Fruit fly (Drosophila melanogaster): ENCODE results near the gene Galk.

Gene Galk

DNA sequence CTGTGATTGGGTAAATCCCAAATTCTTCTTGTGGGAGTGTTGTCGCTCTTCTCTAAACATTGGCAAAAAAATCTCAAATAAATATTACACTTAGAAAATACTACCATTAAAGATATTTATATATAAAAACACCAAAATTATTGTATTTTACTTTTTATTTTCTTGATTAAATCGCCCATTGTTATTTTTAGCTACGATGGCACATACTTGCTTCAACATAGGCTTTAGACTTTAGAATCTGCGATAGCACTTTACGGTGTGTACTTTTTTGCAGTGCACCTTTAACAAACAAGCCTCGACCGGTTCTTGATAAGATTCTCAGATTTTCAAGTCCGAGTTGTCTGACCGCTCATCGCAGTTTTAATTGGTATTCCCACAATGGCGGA, 31.2 kb downstream of the Galk start, which contains the start of gene GNBP3 (continued):
- peak; percentile 22 for TF ChIP-seq Nf-YC (tag; optimal IDR thresholded peaks at IDR 0.05)
- TF ChIP-seq prd (optimal IDR thresholded peaks at IDR 0.05) = no peak
- TF ChIP-seq prd (GFP tag; IDR thresholded peaks at IDR 0.05) = peak; percentile 77
- peak; percentile 2 for TF ChIP-seq az2 (GFP tag; optimal IDR thresholded peaks at IDR 0.05)
- TF ChIP-seq CG7786 (GFP tag; optimal IDR thresholded peaks at IDR 0.05) = no peak
- no peak for TF ChIP-seq ash1 (GFP tag; optimal IDR thresholded peaks at IDR 0.05)
- TF ChIP-seq Oaz (GFP tag; IDR thresholded peaks at IDR 0.05) = no peak
- TF ChIP-seq CG30431 (GFP tag; optimal IDR thresholded peaks at IDR 0.05) = peak; percentile 3
- TF ChIP-seq cato (GFP tag; optimal IDR thresholded peaks at IDR 0.05; ENCODE audit: borderline replicate concordance) = no peak
- no peak for TF ChIP-seq CG31388 (GFP tag; optimal IDR thresholded peaks at IDR 0.05)
- peak; percentile 55 for TF ChIP-seq CG10979 (tag; optimal IDR thresholded peaks at IDR 0.05)
- no peak for TF ChIP-seq NK7.1 (GFP tag; optimal IDR thresholded peaks at IDR 0.05)
- 0 out of 2 replicates have a peak, but pooled peaks have one; percentile 19 for TF ChIP-seq CG6272 (GFP tag; IDR thresholded peaks at IDR 0.05)
- TF ChIP-seq klu (GFP tag; IDR thresholded peaks at IDR 0.05) = peak; percentile 36; the same call in 1 of the 2 replicates
- TF ChIP-seq CG10565 (GFP tag; optimal IDR thresholded peaks at IDR 0.05) = peak; percentile 51
- TF ChIP-seq Sin3A (optimal IDR thresholded peaks at IDR 0.05) = no peak
- TF ChIP-seq CG11695 (GFP tag; IDR thresholded peaks at IDR 0.05) = peak; percentile 65; the same call in 2 of the 3 replicates
- peak; percentile 78 for TF ChIP-seq onecut (GFP tag; IDR thresholded peaks at IDR 0.05)
- peak; percentile 60 for TF ChIP-seq PHDP (tag; optimal IDR thresholded peaks at IDR 0.05)
- no peak for TF ChIP-seq CG12744 (GFP tag; optimal IDR thresholded peaks at IDR 0.05)
- no peak for TF ChIP-seq oc (tag; optimal IDR thresholded peaks at IDR 0.05)
- TF ChIP-seq jumu (GFP tag; optimal IDR thresholded peaks at IDR 0.05) = no peak
- TF ChIP-seq MBD-R2 (GFP tag; IDR thresholded peaks at IDR 0.05) = peak; percentile 17; the same call in 1 of the 2 replicates
- peak; percentile 42 for TF ChIP-seq Asciz (GFP tag; optimal IDR thresholded peaks at IDR 0.05)
- no peak for TF ChIP-seq H15 (GFP tag; IDR thresholded peaks at IDR 0.05)
- peak; percentile 43 for TF ChIP-seq CG15269 (tag; optimal IDR thresholded peaks at IDR 0.05)
- TF ChIP-seq bigmax (GFP tag; optimal IDR thresholded peaks at IDR 0.05) = peak; percentile 48
- peak; percentile 49 for TF ChIP-seq CG13775 (GFP tag; optimal IDR thresholded peaks at IDR 0.05)
- TF ChIP-seq gt (GFP tag; IDR thresholded peaks at IDR 0.05) = no peak
- no peak for TF ChIP-seq CG9437 (GFP tag; optimal IDR thresholded peaks at IDR 0.05)
- TF ChIP-seq CG18764 (GFP tag; optimal IDR thresholded peaks at IDR 0.05) = peak; percentile 11
- peak; percentile 41 for TF ChIP-seq Vsx1 (GFP tag; optimal IDR thresholded peaks at IDR 0.05)
- TF ChIP-seq CG12104 (GFP tag; optimal IDR thresholded peaks at IDR 0.05) = peak; percentile 22
- TF ChIP-seq CG2875 (GFP tag; optimal IDR thresholded peaks at IDR 0.05) = no peak
- TF ChIP-seq CG14441 (GFP tag; IDR thresholded peaks at IDR 0.05) = peak; percentile 47; the same call in 1 of the 2 replicates
- TF ChIP-seq CG6683 (GFP tag; optimal IDR thresholded peaks at IDR 0.05) = peak; percentile 75
- peak; percentile 39 for TF ChIP-seq al (GFP tag; IDR thresholded peaks at IDR 0.05)
- TF ChIP-seq pan (optimal IDR thresholded peaks at IDR 0.05) = no peak
- TF ChIP-seq pan (GFP tag; optimal IDR thresholded peaks at IDR 0.05 in 1 of 2, IDR thresholded peaks at IDR 0.05 in 1 of 2) = peak in 1 of 2 experiments; percentile 60
- peak; percentile 3 for TF ChIP-seq zen (tag; optimal IDR thresholded peaks at IDR 0.05)
- TF ChIP-seq CG34376 (GFP tag; optimal IDR thresholded peaks at IDR 0.05) = peak; percentile 80
- TF ChIP-seq CG6813 (GFP tag; optimal IDR thresholded peaks at IDR 0.05) = peak; percentile 79
- TF ChIP-seq Hr78 (GFP tag; optimal IDR thresholded peaks at IDR 0.05) = peak in 1 of 2 experiments; percentile 12
- TF ChIP-seq Ravus (GFP tag; IDR thresholded peaks at IDR 0.05) = no peak; the same call in 1 of the 2 replicates
- peak; percentile 26 for TF ChIP-seq kay (GFP tag; optimal IDR thresholded peaks at IDR 0.05)
- TF ChIP-seq CG1832 (GFP tag; optimal IDR thresholded peaks at IDR 0.05) = no peak
- peak; percentile 46 for TF ChIP-seq CG9215 (GFP tag; IDR thresholded peaks at IDR 0.05)
- peak; percentile 86 for TF ChIP-seq Xrp1 (GFP tag; IDR thresholded peaks at IDR 0.05)
- peak; percentile 22 for TF ChIP-seq Chrac-16 (GFP tag; optimal IDR thresholded peaks at IDR 0.05)
- TF ChIP-seq CG15514 (GFP tag; optimal IDR thresholded peaks at IDR 0.05) = peak; percentile 68
- peak; percentile 43; the same call in 1 of the 2 replicates for TF ChIP-seq stc (GFP tag; IDR thresholded peaks at IDR 0.05)
- peak; percentile 26 for TF ChIP-seq trem (tag; optimal IDR thresholded peaks at IDR 0.05)
